Fruit fly (Drosophila melanogaster) whole organism, prepupa: ENCODE data around the gene Dph2.

ENCODE experiments used
- Blimp-1 ChIP-seq: fragments of 200-800 bp; sonication (Bioruptor generic); optimal IDR thresholded peaks from 3 replicates; lab custom pipeline; 2017; ENCODE audit warnings: missing biosample characterization, missing genetic modification characterization, mild to moderate bottlenecking, moderate library complexity, missing genetic modification reagents
- CG10631 ChIP-seq: fragments of 200-800 bp; sonication (Bioruptor generic); optimal IDR thresholded peaks from 2 replicates; lab custom pipeline; 2016; ENCODE audit warnings: missing biosample characterization, missing genetic modification characterization
- CG11294 ChIP-seq: fragments of 200-800 bp; sonication (Bioruptor generic); IDR thresholded peaks from 2 replicates; pipeline ENCODE4 v1.3.6; 2022; ENCODE audit warnings: missing biosample characterization, missing genetic modification characterization
- CG11902 ChIP-seq: fragments of 200-800 bp; sonication (Bioruptor generic); optimal IDR thresholded peaks from 3 replicates; lab custom pipeline; 2016; ENCODE audit warnings: missing biosample characterization, missing genetic modification characterization
- CG31627 ChIP-seq: fragments of 200-800 bp; sonication (Bioruptor generic); optimal IDR thresholded peaks from 3 replicates; lab custom pipeline; 2016; ENCODE audit warnings: missing biosample characterization, missing genetic modification characterization
- CG32006 ChIP-seq: fragments of 200-800 bp; sonication (Bioruptor generic); optimal IDR thresholded peaks from 3 replicates; lab custom pipeline; 2017; ENCODE audit warnings: missing biosample characterization, mild to moderate bottlenecking, missing genetic modification characterization
- CG34406 ChIP-seq: fragments of 200-800 bp; sonication (Bioruptor generic); optimal IDR thresholded peaks from 3 replicates; lab custom pipeline; 2016; ENCODE audit warnings: missing biosample characterization, missing genetic modification characterization
- CG4318 ChIP-seq: fragments of 200-800 bp; sonication (Bioruptor generic); optimal IDR thresholded peaks from 3 replicates; lab custom pipeline; 2017; ENCODE audit warnings: missing biosample characterization, mild to moderate bottlenecking, missing genetic modification characterization
- CG6276 ChIP-seq: fragments of 200-800 bp; sonication (Bioruptor generic); optimal IDR thresholded peaks from 2 replicates; lab custom pipeline; 2017; ENCODE audit warnings: missing biosample characterization, mild to moderate bottlenecking, missing genetic modification characterization
- CG6792 ChIP-seq: fragments of 200-800 bp; sonication (Bioruptor generic); optimal IDR thresholded peaks from 3 replicates; lab custom pipeline; 2016; ENCODE audit warnings: missing biosample characterization, missing genetic modification characterization
- CG8119 ChIP-seq: fragments of 200-800 bp; sonication (Bioruptor generic); IDR thresholded peaks from 3 replicates; pipeline ENCODE4 v1.3.6; 2022; ENCODE audit warnings: missing biosample characterization, missing genetic modification characterization
- Eip75B ChIP-seq: fragments of 200-800 bp; sonication (Bioruptor generic); optimal IDR thresholded peaks from 3 replicates; lab custom pipeline; 2016; ENCODE audit warnings: missing biosample characterization, missing genetic modification characterization
- Eip93F ChIP-seq: fragments of 200-800 bp; sonication (Bioruptor generic); optimal IDR thresholded peaks from 2 replicates; lab custom pipeline; 2016; ENCODE audit warnings: missing biosample characterization, mild to moderate bottlenecking, missing genetic modification characterization
- Ets21C ChIP-seq: fragments of 200-800 bp; sonication (Bioruptor generic); optimal IDR thresholded peaks from 3 replicates; lab custom pipeline; 2016; ENCODE audit warnings: missing biosample characterization, missing genetic modification characterization
- Gug ChIP-seq: fragments of 200-800 bp; sonication (Bioruptor generic); IDR thresholded peaks from 2 replicates; pipeline ENCODE4 v1.3.6; 2022; ENCODE audit warnings: missing biosample characterization, missing genetic modification characterization
- Lpt ChIP-seq: fragments of 200-800 bp; sonication (Bioruptor generic); optimal IDR thresholded peaks from 3 replicates; lab custom pipeline; 2016; ENCODE audit warnings: missing biosample characterization, missing genetic modification characterization
- OdsH ChIP-seq: fragments of 200-800 bp; sonication (Bioruptor generic); optimal IDR thresholded peaks from 3 replicates; lab custom pipeline; 2016; ENCODE audit warnings: missing biosample characterization, missing genetic modification characterization
- Sox14 ChIP-seq: fragments of 200-800 bp; sonication (Bioruptor generic); optimal IDR thresholded peaks from 3 replicates; lab custom pipeline; 2016; ENCODE audit warnings: missing biosample characterization, missing genetic modification characterization
- acj6 ChIP-seq: fragments of 200-800 bp; sonication (Bioruptor generic); optimal IDR thresholded peaks from 3 replicates; lab custom pipeline; 2016; ENCODE audit warnings: missing biosample characterization, missing genetic modification characterization
- dac ChIP-seq: fragments of 200-800 bp; sonication (Bioruptor generic); optimal IDR thresholded peaks from 2 replicates; lab custom pipeline; 2017; ENCODE audit warnings: missing biosample characterization, mild to moderate bottlenecking, missing genetic modification characterization
- esn ChIP-seq: fragments of 200-800 bp; sonication (Bioruptor generic); optimal IDR thresholded peaks from 2 replicates; lab custom pipeline; 2016; ENCODE audit warnings: missing biosample characterization, mild to moderate bottlenecking, missing genetic modification characterization, moderate library complexity
- fkh ChIP-seq: fragments of 200-800 bp; sonication (Bioruptor generic); optimal IDR thresholded peaks from 3 replicates; lab custom pipeline; 2017; ENCODE audit warnings: missing biosample characterization, mild to moderate bottlenecking, missing genetic modification characterization, moderate library complexity
- lz ChIP-seq: fragments of 200-800 bp; sonication (Bioruptor generic); optimal IDR thresholded peaks from 3 replicates; lab custom pipeline; 2016; ENCODE audit warnings: missing biosample characterization, missing genetic modification characterization
- spab ChIP-seq: fragments of 200-800 bp; sonication (Bioruptor generic); optimal IDR thresholded peaks from 2 replicates; lab custom pipeline; 2017; ENCODE audit warnings: missing biosample characterization, mild to moderate bottlenecking, missing genetic modification characterization, missing genetic modification reagents
- ss ChIP-seq, 2 experiments: fragments of 200-800 bp; sonication (Bioruptor generic); optimal IDR thresholded peaks; 2 replicates in 1 of 2; 3 replicates in 1 of 2; lab custom pipeline; 2017 to 2018; ENCODE audit warnings: mild to moderate bottlenecking in 2 of 2, missing biosample characterization in 2 of 2, missing genetic modification characterization in 2 of 2, moderate library complexity in 1 of 2

Dph2 gene

DNA sequence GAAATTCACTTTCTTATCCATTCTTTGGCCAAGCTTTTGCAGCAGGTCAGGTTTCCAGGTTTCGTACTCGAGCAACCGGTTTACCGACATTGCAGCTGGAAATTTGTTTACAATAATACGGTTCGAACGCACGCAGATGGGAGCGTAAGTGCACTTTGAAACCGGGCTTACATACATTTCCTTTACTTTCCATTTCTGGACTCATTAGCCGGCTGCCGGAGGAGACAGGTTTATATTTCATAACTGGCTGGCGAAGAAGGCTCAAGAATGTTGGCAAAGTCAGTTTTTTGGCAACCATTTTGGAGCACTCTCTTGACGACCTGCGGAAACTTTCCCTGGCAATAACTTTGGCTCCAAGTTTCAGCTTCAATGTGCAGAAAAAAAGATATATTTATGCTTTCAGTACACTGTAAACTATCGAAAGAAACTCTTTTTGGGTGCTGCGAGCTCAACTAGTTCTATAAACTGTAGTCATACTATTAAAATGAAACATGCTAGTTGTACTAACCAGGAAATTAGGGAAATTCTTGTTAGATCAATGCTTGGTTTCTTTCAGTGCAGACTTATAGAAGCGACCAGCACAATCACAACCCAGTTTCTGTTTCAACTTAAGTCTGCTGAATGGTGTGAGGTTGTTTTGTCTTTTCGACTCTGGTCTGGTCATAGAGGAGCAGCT lies 46.7 kb downstream of the Dph2 start (continued):
- no peak for TF ChIP-seq Eip93F (GFP tag; lab: Kevin White, UChicago)
- no peak for TF ChIP-seq fkh (GFP tag; lab: Kevin White, UChicago)
- peak; percentile 71 for TF ChIP-seq Gug (GFP tag; lab: Robert Waterston, UW)
- TF ChIP-seq CG34406 (GFP tag; lab: Kevin White, UChicago) = peak; percentile 67
- peak; percentile 40 for TF ChIP-seq spab
- peak; percentile 42 for TF ChIP-seq CG11902 (GFP tag; lab: Kevin White, UChicago)
- no peak for TF ChIP-seq Ets21C (GFP tag; lab: Kevin White, UChicago)
- TF ChIP-seq CG11294 (GFP tag; lab: Robert Waterston, UW) = peak; percentile 57
- peak; percentile 82 for TF ChIP-seq OdsH (GFP tag; lab: Kevin White, UChicago)
- peak; percentile 95 for TF ChIP-seq Blimp-1
- TF ChIP-seq dac = peak; percentile 86
- TF ChIP-seq CG8119 = peak; percentile 86
- TF ChIP-seq CG6276 = peak; percentile 78
- TF ChIP-seq CG31627 = peak; percentile 21
- TF ChIP-seq CG6792 (GFP tag; lab: Kevin White, UChicago) = peak; percentile 69
- peak; percentile 37 for TF ChIP-seq lz (GFP tag; lab: Kevin White, UChicago)
- peak; percentile 88 for TF ChIP-seq CG4318 (GFP tag; lab: Kevin White, UChicago)
- peak; percentile 65 for TF ChIP-seq Eip75B (GFP tag; lab: Kevin White, UChicago)
- peak; percentile 78 for TF ChIP-seq acj6 (GFP tag; lab: Kevin White, UChicago)
- TF ChIP-seq Lpt (GFP tag; lab: Kevin White, UChicago) = peak; percentile 83
- TF ChIP-seq ss (GFP tag; optimal IDR thresholded peaks at IDR 0.05; lab: Kevin White, UChicago) = no peak
- no peak for TF ChIP-seq esn (GFP tag; lab: Kevin White, UChicago)
- peak; percentile 72 for TF ChIP-seq Sox14 (GFP tag; lab: Kevin White, UChicago)
- TF ChIP-seq, all 60 proteins: peak for 48

DNA sequence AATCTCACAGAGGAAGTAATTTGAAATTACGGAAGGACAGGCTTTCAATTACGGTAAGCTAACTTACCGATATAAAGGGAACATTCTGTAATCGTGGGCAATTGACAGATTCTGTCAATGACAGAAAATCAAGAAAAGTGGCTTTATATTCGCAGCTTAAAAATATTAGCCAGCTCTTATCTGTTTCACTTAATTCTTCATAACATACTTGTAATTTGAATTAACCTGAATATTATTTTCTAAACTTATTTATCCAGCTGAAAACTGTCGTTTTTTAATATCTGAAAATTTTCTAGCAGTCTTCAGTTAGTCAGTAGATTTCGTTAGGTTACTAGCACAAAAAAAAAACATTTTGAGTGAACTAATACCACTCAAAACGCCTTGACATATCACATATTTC lies 49.0 kb downstream of the Dph2 start, which contains the start of gene CG3610:
Gene CG3610, plus strand, starts transcription at position 301 of the 400 bp plus-strand sequence.
- no peak for TF ChIP-seq dac
- TF ChIP-seq CG4318 (GFP tag; lab: Kevin White, UChicago) = no peak
- no peak for TF ChIP-seq CG10631
- no peak for TF ChIP-seq CG32006 (GFP tag; lab: Kevin White, UChicago)
- TF ChIP-seq fkh (GFP tag; lab: Kevin White, UChicago) = no peak
